Worm (Caenorhabditis elegans) whole organism, L4 larva: ENCODE data around the gene qns-1.

Experiments used
- F10B5.3 ChIP-seq: sonication (generic microtip); optimal IDR thresholded peaks from 2 replicates; lab custom pipeline; 2016; ENCODE audit warnings: mild to moderate bottlenecking, missing genetic modification characterization, missing compliant biosample characterization
- R02D3.7 ChIP-seq: fragments of 150-350 bp; sonication (generic microtip); optimal IDR thresholded peaks from 3 replicates; lab custom pipeline; 2014; ENCODE audit warnings: missing biosample characterization, missing genetic modification characterization
- T26A8.4 ChIP-seq: fragments of 200-800 bp; sonication (Bioruptor generic); IDR thresholded peaks from 2 replicates; pipeline ENCODE4 v1.3.6; 2022; ENCODE audit warnings: missing genetic modification characterization, missing compliant biosample characterization
- Y105C5A.15 ChIP-seq: fragments of 200-800 bp; sonication (Bioruptor generic); IDR thresholded peaks from 2 replicates; pipeline ENCODE4 v1.3.6; 2022; ENCODE audit warnings: missing genetic modification characterization, missing compliant biosample characterization
- ZK337.2 ChIP-seq: fragments of 200-800 bp; sonication (Bioruptor generic); IDR thresholded peaks from 2 replicates; pipeline ENCODE4 v1.3.6; 2022; ENCODE audit warnings: missing genetic modification reagents, missing genetic modification characterization, missing compliant biosample characterization
- ZK546.5 ChIP-seq, 2 experiments: sonication (generic microtip); optimal IDR thresholded peaks; 2 replicates each; lab custom pipeline; 2017; ENCODE audit warnings: missing biosample characterization in 2 of 2, missing genetic modification characterization in 2 of 2
- aha-1 ChIP-seq: fragments of 150-350 bp; peaks from one replicate; lab custom pipeline; 2014; ENCODE audit warnings: missing biosample characterization, missing genetic modification characterization
- ama-1 ChIP-seq: fragments of 150-350 bp; optimal IDR thresholded peaks from 2 replicates; lab custom pipeline; 2014; ENCODE audit warnings: inconsistent platforms, mixed read lengths
- ceh-28 ChIP-seq: fragments of 150-350 bp; optimal IDR thresholded peaks from 2 replicates; lab custom pipeline; 2014; ENCODE audit warnings: missing biosample characterization, missing genetic modification reagents, missing genetic modification characterization
- ceh-62 ChIP-seq: sonication (generic microtip); optimal IDR thresholded peaks from 2 replicates; lab custom pipeline; 2017; ENCODE audit warnings: missing biosample characterization, missing genetic modification characterization
- ceh-82 ChIP-seq: sonication (generic microtip); optimal IDR thresholded peaks from 2 replicates; lab custom pipeline; 2017; ENCODE audit warnings: missing biosample characterization, missing genetic modification characterization
- ces-1 ChIP-seq: fragments of 150-350 bp; sonication (generic microtip); optimal IDR thresholded peaks from 4 replicates; lab custom pipeline; 2014; ENCODE audit warnings: missing biosample characterization, missing genetic modification reagents, missing genetic modification characterization
- cey-2 ChIP-seq: sonication (generic microtip); optimal IDR thresholded peaks from 3 replicates; lab custom pipeline; 2017; ENCODE audit warnings: missing genetic modification characterization, mild to moderate bottlenecking, missing compliant biosample characterization, antibody characterized with exemption, borderline replicate concordance; ENCODE audit not compliant: insufficient read depth
- ctbp-1 ChIP-seq: fragments of 200-800 bp; sonication (Bioruptor generic); IDR thresholded peaks from 2 replicates; pipeline ENCODE4 v1.3.6; 2022; ENCODE audit warnings: missing genetic modification reagents, missing genetic modification characterization, missing compliant biosample characterization
- daf-12 ChIP-seq: fragments of 150-350 bp; optimal IDR thresholded peaks from 2 replicates; lab custom pipeline; 2014; ENCODE audit warnings: missing biosample characterization, missing genetic modification reagents, missing genetic modification characterization
- daf-8 ChIP-seq: fragments of 200-800 bp; sonication (Bioruptor generic); IDR thresholded peaks from 2 replicates; pipeline ENCODE4 v1.3.6; 2022; ENCODE audit warnings: missing genetic modification characterization, missing compliant biosample characterization
- dpl-1 ChIP-seq: fragments of 150-350 bp; optimal IDR thresholded peaks from 2 replicates; lab custom pipeline; 2014; ENCODE audit warnings: missing biosample characterization, missing genetic modification reagents, missing genetic modification characterization
- dve-1 ChIP-seq: sonication (generic microtip); optimal IDR thresholded peaks from 2 replicates; lab custom pipeline; 2017; ENCODE audit warnings: antibody characterized with exemption, mild to moderate bottlenecking, missing genetic modification characterization, missing compliant biosample characterization; ENCODE audit not compliant: insufficient read depth
- egl-27 ChIP-seq: sonication (generic microtip); optimal IDR thresholded peaks from 3 replicates; lab custom pipeline; 2017; ENCODE audit warnings: missing biosample characterization, missing genetic modification reagents, missing genetic modification characterization
- egl-43 ChIP-seq: fragments of 200-800 bp; sonication (Bioruptor generic); IDR thresholded peaks from 2 replicates; pipeline ENCODE4 v1.3.6; 2022; ENCODE audit warnings: missing genetic modification reagents, missing genetic modification characterization, missing compliant biosample characterization
- hif-1 ChIP-seq, 2 experiments: sonication (generic microtip); optimal IDR thresholded peaks; 2 replicates each; lab custom pipeline; 2016 to 2017; ENCODE audit warnings: missing compliant biosample characterization in 2 of 2, missing genetic modification characterization in 2 of 2, missing genetic modification reagents in 2 of 2, missing genotype in 2 of 2, mild to moderate bottlenecking in 1 of 2
- hlh-11 ChIP-seq: fragments of 200-800 bp; sonication (Bioruptor generic); optimal IDR thresholded peaks from 2 replicates; lab custom pipeline; 2018; ENCODE audit warnings: mild to moderate bottlenecking, missing genetic modification characterization, missing compliant biosample characterization
- hmg-1.1 ChIP-seq: fragments of 200-800 bp; sonication (Bioruptor generic); IDR thresholded peaks from 2 replicates; pipeline ENCODE4 v1.3.6; 2022; ENCODE audit warnings: missing genetic modification reagents, missing genetic modification characterization, missing compliant biosample characterization
- jun-1 ChIP-seq: fragments of 150-350 bp; optimal IDR thresholded peaks from 2 replicates; lab custom pipeline; 2014; ENCODE audit warnings: missing biosample characterization, missing genetic modification reagents, missing genetic modification characterization
- lin-13 ChIP-seq: fragments of 150-350 bp; optimal IDR thresholded peaks from 2 replicates; lab custom pipeline; 2014; ENCODE audit warnings: missing biosample characterization, missing genetic modification reagents, missing genetic modification characterization
- lin-29 ChIP-seq: fragments of 200-800 bp; sonication (Bioruptor generic); IDR thresholded peaks from 2 replicates; pipeline ENCODE4 v1.3.6; 2022; ENCODE audit warnings: missing genetic modification reagents, missing genetic modification characterization, missing compliant biosample characterization
- lin-38 ChIP-seq: fragments of 200-800 bp; sonication (Bioruptor generic); IDR thresholded peaks from 2 replicates; pipeline ENCODE4 v1.3.6; 2022; ENCODE audit warnings: missing genetic modification reagents, missing genetic modification characterization, missing compliant biosample characterization
- lir-3 ChIP-seq: sonication (generic microtip); optimal IDR thresholded peaks from 2 replicates; lab custom pipeline; 2016; ENCODE audit warnings: mild to moderate bottlenecking, missing genetic modification characterization, missing compliant biosample characterization
- lsy-2 ChIP-seq, 2 experiments: fragments of 150-350 bp in 1 of 2; sonication (generic microtip) in 1 of 2; optimal IDR thresholded peaks; 2 replicates each; lab custom pipeline; 2014 to 2017; ENCODE audit warnings: missing biosample characterization in 2 of 2, missing genetic modification characterization in 2 of 2
- madf-5 ChIP-seq, 2 experiments: fragments of 200-800 bp; sonication (Bioruptor generic); IDR thresholded peaks; 2 replicates each; pipeline ENCODE4 v1.3.6; 2022; ENCODE audit warnings: missing compliant biosample characterization in 2 of 2, missing genetic modification characterization in 2 of 2
- mdl-1 ChIP-seq, 2 experiments: fragments of 150-350 bp in 1 of 2; sonication (generic microtip) in 1 of 2; optimal IDR thresholded peaks; 2 replicates each; lab custom pipeline; 2014 to 2017; ENCODE audit warnings: missing biosample characterization in 2 of 2, missing genetic modification characterization in 2 of 2
- mdt-29 ChIP-seq: fragments of 200-800 bp; sonication (Bioruptor generic); IDR thresholded peaks from 2 replicates; pipeline ENCODE4 v1.3.6; 2022; ENCODE audit warnings: missing genetic modification reagents, missing genetic modification characterization, missing compliant biosample characterization
- mep-1 ChIP-seq: fragments of 150-350 bp; sonication (generic microtip); optimal IDR thresholded peaks from 3 replicates; lab custom pipeline; 2014; ENCODE audit warnings: missing biosample characterization, missing genetic modification characterization
- mxl-3 ChIP-seq: fragments of 200-800 bp; sonication (Bioruptor generic); optimal IDR thresholded peaks from 2 replicates; lab custom pipeline; 2018; ENCODE audit warnings: mild to moderate bottlenecking, missing genetic modification characterization, missing compliant biosample characterization
- nhr-11 ChIP-seq: fragments of 150-350 bp; optimal IDR thresholded peaks from 2 replicates; lab custom pipeline; 2014; ENCODE audit warnings: missing biosample characterization, missing genetic modification characterization
- nhr-28 ChIP-seq: fragments of 150-350 bp; optimal IDR thresholded peaks from 2 replicates; lab custom pipeline; 2014; ENCODE audit warnings: missing biosample characterization, missing genetic modification characterization
- nhr-42 ChIP-seq: fragments of 200-800 bp; sonication (Bioruptor generic); IDR thresholded peaks from 2 replicates; pipeline ENCODE4 v1.3.6; 2022; ENCODE audit warnings: missing genetic modification characterization, missing compliant biosample characterization
- nhr-6 ChIP-seq: fragments of 150-350 bp; optimal IDR thresholded peaks from 2 replicates; lab custom pipeline; 2014; ENCODE audit warnings: missing biosample characterization, missing genetic modification characterization
- rbr-2 ChIP-seq: sonication (generic microtip); optimal IDR thresholded peaks from 2 replicates; lab custom pipeline; 2016; ENCODE audit warnings: missing genotype, missing genetic modification characterization, missing compliant biosample characterization
- sdz-12 ChIP-seq: fragments of 200-800 bp; sonication (Bioruptor generic); optimal IDR thresholded peaks from 2 replicates; lab custom pipeline; 2018; ENCODE audit warnings: mild to moderate bottlenecking, missing genetic modification characterization, missing compliant biosample characterization
- set-16 ChIP-seq: fragments of 200-800 bp; sonication (Bioruptor generic); IDR thresholded peaks from 2 replicates; pipeline ENCODE4 v1.3.6; 2022; ENCODE audit warnings: missing genetic modification reagents, missing genetic modification characterization, missing compliant biosample characterization
- skn-1 ChIP-seq: fragments of 150-350 bp; optimal IDR thresholded peaks from 2 replicates; lab custom pipeline; 2014; ENCODE audit warnings: missing biosample characterization, missing genetic modification characterization
- snpc-1.2 ChIP-seq: fragments of 200-800 bp; sonication (Bioruptor generic); IDR thresholded peaks from 2 replicates; pipeline ENCODE4 v1.3.6; 2022; ENCODE audit warnings: missing genetic modification reagents, missing genetic modification characterization, missing compliant biosample characterization
- snpc-4 ChIP-seq: fragments of 150-350 bp; optimal IDR thresholded peaks from 2 replicates; lab custom pipeline; 2014; ENCODE audit warnings: missing biosample characterization, missing genetic modification characterization
- spr-1 ChIP-seq: sonication (generic microtip); optimal IDR thresholded peaks from 2 replicates; lab custom pipeline; 2016; ENCODE audit warnings: mild to moderate bottlenecking, missing genetic modification characterization, missing compliant biosample characterization
- tra-1 ChIP-seq: fragments of 200-800 bp; sonication (Bioruptor generic); IDR thresholded peaks from 2 replicates; pipeline ENCODE4 v1.3.6; 2022; ENCODE audit warnings: missing genetic modification reagents, missing genetic modification characterization, missing compliant biosample characterization
- unc-130 ChIP-seq: sonication (generic microtip); optimal IDR thresholded peaks from 2 replicates; lab custom pipeline; 2016; ENCODE audit warnings: missing genetic modification reagents, missing genetic modification characterization, missing compliant biosample characterization
- unc-62 ChIP-seq, 3 experiments: fragments of 150-350 bp in 1 of 3; sonication (generic microtip); optimal IDR thresholded peaks in 2 of 3; peaks in 1 of 3; 1 replicate in 1 of 3; 2 replicates in 2 of 3; lab custom pipeline; 2014 to 2017; ENCODE audit warnings: missing biosample characterization in 3 of 3, missing genetic modification characterization in 3 of 3, missing genetic modification reagents in 3 of 3, missing genotype in 1 of 3
- zfp-2 ChIP-seq: sonication (generic microtip); optimal IDR thresholded peaks from 2 replicates; lab custom pipeline; 2016; ENCODE audit warnings: mild to moderate bottlenecking, missing genetic modification characterization, missing compliant biosample characterization
- zfp-3 ChIP-seq: fragments of 200-800 bp; sonication (Bioruptor generic); conservative IDR thresholded peaks from 2 replicates; pipeline ENCODE4 v1.3.6; 2022; ENCODE audit warnings: missing genetic modification reagents, missing genetic modification characterization, missing compliant biosample characterization
- zip-11 ChIP-seq: fragments of 200-800 bp; sonication (Bioruptor generic); IDR thresholded peaks from 2 replicates; pipeline ENCODE4 v1.3.6; 2022; ENCODE audit warnings: missing genetic modification characterization, missing compliant biosample characterization
- zip-2 ChIP-seq: fragments of 150-350 bp; optimal IDR thresholded peaks from 2 replicates; lab custom pipeline; 2014; ENCODE audit warnings: missing biosample characterization, missing genetic modification characterization

The qns-1 gene

ce11 chrIV:10176252-10176730, 42.8 kb downstream of the qns-1 start, which contains the start of gene rack-1 (continued):
- no peak for TF ChIP-seq ceh-82 (tag; lab: Kevin White, UChicago)
- peak; percentile 48 for TF ChIP-seq hlh-11 (tag; lab: Kevin White, UChicago)
- no peak for TF ChIP-seq zip-2
- no peak for TF ChIP-seq ZK337.2
- no peak for TF ChIP-seq Y105C5A.15 (GFP tag; lab: Robert Waterston, UW)
- peak; percentile 39 for TF ChIP-seq rbr-2 (tag; lab: Kevin White, UChicago)
- TF ChIP-seq daf-8 (GFP tag; lab: Robert Waterston, UW) = no peak
- TF ChIP-seq jun-1 (tag; lab: Kevin White, UChicago) = no peak
- no peak for TF ChIP-seq ces-1 (GFP tag; lab: Kevin White, UChicago)
- TF ChIP-seq zfp-3 (GFP tag; lab: Robert Waterston, UW) = no peak
- TF ChIP-seq ceh-28 = no peak
- peak; percentile 45 for TF ChIP-seq dve-1
- peak; percentile 16 for TF ChIP-seq mxl-3 (GFP tag; lab: Kevin White, UChicago)
- TF ChIP-seq lsy-2 (tag; optimal IDR thresholded peaks at IDR 0.05; lab: Kevin White, UChicago) = peak in 1 of 2 experiments; percentile 79
- TF ChIP-seq cey-2 (tag; lab: Kevin White, UChicago) = no peak
- no peak for TF ChIP-seq unc-62 (GFP tag; optimal IDR thresholded peaks at IDR 0.05 in 1 of 2; lab: Kevin White, UChicago)
- no peak for TF ChIP-seq unc-62 (tag; optimal IDR thresholded peaks at IDR 0.05; lab: Kevin White, UChicago)
- no peak for TF ChIP-seq R02D3.7
- no peak for TF ChIP-seq ZK546.5 (tag; optimal IDR thresholded peaks at IDR 0.05; lab: Kevin White, UChicago)
- TF ChIP-seq nhr-42 = no peak
- TF ChIP-seq snpc-1.2 (GFP tag; lab: Robert Waterston, UW) = no peak
- TF ChIP-seq zip-11 (GFP tag; lab: Robert Waterston, UW) = no peak
- TF ChIP-seq tra-1 (GFP tag; lab: Robert Waterston, UW) = no peak
- TF ChIP-seq lin-29 = no peak
- TF ChIP-seq egl-27 = no peak
- TF ChIP-seq snpc-4 (tag; lab: Kevin White, UChicago) = no peak
- no peak for TF ChIP-seq spr-1 (tag; lab: Kevin White, UChicago)
- TF ChIP-seq T26A8.4 (GFP tag; lab: Robert Waterston, UW) = no peak
- TF ChIP-seq ama-1 (lab: Kevin White, UChicago) = no peak
- no peak for TF ChIP-seq ctbp-1 (GFP tag; lab: Robert Waterston, UW)
- TF ChIP-seq mdl-1 (tag; optimal IDR thresholded peaks at IDR 0.05; lab: Kevin White, UChicago) = peak in 1 of 2 experiments; percentile 7
- TF ChIP-seq sdz-12 (GFP tag; lab: Kevin White, UChicago) = no peak
- peak in 1 of 2 experiments; percentile 18 for TF ChIP-seq hif-1 (tag; optimal IDR thresholded peaks at IDR 0.05; lab: Kevin White, UChicago)
- no peak for TF ChIP-seq daf-12 (tag; lab: Kevin White, UChicago)
- no peak for TF ChIP-seq set-16
- peak; percentile 38 for TF ChIP-seq dpl-1 (GFP tag; lab: Kevin White, UChicago)
- no peak for TF ChIP-seq lin-13
- TF ChIP-seq madf-5 (GFP tag; IDR thresholded peaks at IDR 0.05; lab: Robert Waterston, UW) = no peak
- TF ChIP-seq lin-38 = peak; percentile 51
- peak; percentile 49 for TF ChIP-seq hmg-1.1 (GFP tag; lab: Robert Waterston, UW)
- TF ChIP-seq F10B5.3 (tag; lab: Kevin White, UChicago) = no peak
- peak; percentile 44 for TF ChIP-seq nhr-28 (tag; lab: Kevin White, UChicago)
- TF ChIP-seq zfp-2 = no peak
- peak; percentile 54 for TF ChIP-seq aha-1 (tag; lab: Kevin White, UChicago)
- no peak for TF ChIP-seq nhr-6 (tag; lab: Kevin White, UChicago)
- TF ChIP-seq unc-130 (GFP tag; lab: Kevin White, UChicago) = peak; percentile 17
- no peak for TF ChIP-seq egl-43 (GFP tag; lab: Robert Waterston, UW)
- TF ChIP-seq ceh-62 (tag; lab: Kevin White, UChicago) = no peak
- TF ChIP-seq mdt-29 (GFP tag; lab: Robert Waterston, UW) = no peak
- TF ChIP-seq lir-3 (tag; lab: Kevin White, UChicago) = no peak
- peak; percentile 65 for TF ChIP-seq mep-1
- TF ChIP-seq skn-1 (tag; lab: Kevin White, UChicago) = no peak
- TF ChIP-seq nhr-11 (tag; lab: Kevin White, UChicago) = peak; percentile 14
